Worm (Caenorhabditis elegans): ENCODE measurements around the gene W03G1.5.

Gene W03G1.5

DNA sequence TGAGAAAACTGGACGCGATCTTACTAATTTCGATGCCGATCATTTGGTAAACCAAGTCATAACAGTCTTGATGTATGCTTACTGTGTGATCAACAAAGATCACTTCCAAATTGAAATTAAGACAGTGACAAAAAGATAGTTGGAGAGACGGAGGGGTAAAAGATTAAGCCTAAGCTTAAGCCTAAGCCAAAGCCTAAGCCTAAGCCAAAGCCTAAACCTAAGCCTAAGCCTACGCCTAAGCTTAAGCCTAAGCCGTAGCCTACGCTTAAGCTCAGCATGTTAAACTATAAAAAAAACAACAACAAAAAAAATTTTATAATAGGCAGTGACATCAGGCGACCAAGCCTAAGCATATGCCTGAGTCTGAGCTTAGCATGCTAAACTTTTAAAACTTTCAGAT is 9.1 kb downstream of the W03G1.5 start:
- TF ChIP-seq nfya-1 (tag; optimal IDR thresholded peaks at IDR 0.05) (no peak), fax-1 (tag; optimal IDR thresholded peaks at IDR 0.05) (no peak), hlh-15 (tag; optimal IDR thresholded peaks at IDR 0.05) (no peak), ceh-14 (tag; optimal IDR thresholded peaks at IDR 0.05) (no peak), ceh-2 (tag; optimal IDR thresholded peaks at IDR 0.05) (no peak), ceh-19 (GFP tag; optimal IDR thresholded peaks at IDR 0.05) (no peak), dve-1 (tag; optimal IDR thresholded peaks at IDR 0.05) (peak; percentile 30), K02D7.2 (tag; optimal IDR thresholded peaks at IDR 0.05) (no peak)

DNA sequence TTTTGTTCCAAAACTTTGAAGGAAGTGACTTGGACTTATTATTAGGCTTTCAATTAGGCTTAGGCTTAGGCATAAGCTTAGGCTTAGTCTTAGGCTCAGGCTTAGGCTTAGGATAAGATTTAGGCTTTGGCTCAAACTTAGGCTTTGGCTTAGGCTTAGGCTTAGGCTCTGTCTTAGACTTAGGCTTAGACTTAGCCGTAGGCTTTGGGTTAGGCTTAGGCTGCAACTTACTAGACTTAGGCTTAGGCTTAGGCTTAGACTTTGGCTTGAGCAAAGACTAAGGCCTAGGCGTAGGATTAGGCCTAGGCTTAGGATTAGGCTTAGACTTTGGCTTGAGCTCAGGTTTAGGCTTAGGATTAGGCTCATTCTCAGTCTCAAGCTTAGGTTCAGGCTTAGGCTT is 21.5 kb downstream of the W03G1.5 start:
- no peak for TF ChIP-seq hlh-15 (tag; optimal IDR thresholded peaks at IDR 0.05)
- TF ChIP-seq dve-1 (tag; optimal IDR thresholded peaks at IDR 0.05), result peak; percentile 79

- TF ChIP-seq ama-1 (optimal IDR thresholded peaks at IDR 0.05), result no peak
- no peak for TF ChIP-seq mec-3 (tag; optimal IDR thresholded peaks at IDR 0.05; ENCODE audit: borderline replicate concordance)
- TF ChIP-seq ceh-18 (tag; optimal IDR thresholded peaks at IDR 0.05), result no peak
- no peak for TF ChIP-seq K09A11.1 (tag; optimal IDR thresholded peaks at IDR 0.05; ENCODE audit: insufficient read depth)
- no peak for TF ChIP-seq pros-1 (tag; optimal IDR thresholded peaks at IDR 0.05)
- no peak for TF ChIP-seq ztf-16 (tag; optimal IDR thresholded peaks at IDR 0.05)
- no peak for TF ChIP-seq ets-4 (tag; optimal IDR thresholded peaks at IDR 0.05)
- no peak for TF ChIP-seq C38D4.7 (GFP tag; optimal IDR thresholded peaks at IDR 0.05)
- no peak for TF ChIP-seq hlh-15 (tag; optimal IDR thresholded peaks at IDR 0.05)
- TF ChIP-seq pha-4 (tag; optimal IDR thresholded peaks at IDR 0.05), result no peak
- TF ChIP-seq sox-2 (GFP tag; IDR thresholded peaks at IDR 0.05), result no peak
- TF ChIP-seq hlh-8 (tag; optimal IDR thresholded peaks at IDR 0.05), result no peak
- TF ChIP-seq F13H6.1 (tag; optimal IDR thresholded peaks at IDR 0.05), result no peak
Observed at ce11 chrIV:484004-484403, 22.3 kb downstream of the W03G1.5 start.

DNA sequence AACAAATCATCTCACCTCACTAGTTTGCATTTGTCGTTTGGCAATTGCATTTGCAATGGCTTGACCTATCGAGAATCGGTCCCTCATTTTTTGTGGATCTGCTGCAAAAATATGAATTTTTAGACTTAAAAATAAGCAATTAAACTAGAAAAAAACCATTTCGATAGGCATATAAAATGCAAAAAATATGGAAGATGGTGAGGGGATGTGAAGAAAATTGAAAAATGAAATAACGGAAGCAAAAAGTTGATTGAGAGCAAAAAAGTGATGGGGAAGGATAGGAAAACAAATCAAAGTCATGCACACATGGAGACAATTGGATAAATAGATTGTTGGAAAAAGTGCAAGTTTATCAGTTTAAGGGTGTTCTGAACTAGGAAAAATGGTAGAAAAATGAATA is 25.2 kb downstream of the W03G1.5 start, which contains the start of gene npr-37:
Gene npr-37 (minus strand): TSS at position 101 of the 400 bp plus-strand sequence.
- no peak for TF ChIP-seq pha-2 (tag; optimal IDR thresholded peaks at IDR 0.05)
- TF ChIP-seq ceh-19 (GFP tag; optimal IDR thresholded peaks at IDR 0.05), result no peak
- no peak for TF ChIP-seq tbx-2 (tag; optimal IDR thresholded peaks at IDR 0.05)
- TF ChIP-seq madf-2 (tag; optimal IDR thresholded peaks at IDR 0.05), result no peak
- TF ChIP-seq lin-11 (tag; optimal IDR thresholded peaks at IDR 0.05), result no peak
- TF ChIP-seq rnt-1 (tag; optimal IDR thresholded peaks at IDR 0.05), result no peak
- no peak for TF ChIP-seq fax-1 (tag; optimal IDR thresholded peaks at IDR 0.05)
- TF ChIP-seq sox-2 (GFP tag; IDR thresholded peaks at IDR 0.05), result no peak
- TF ChIP-seq ceh-14 (tag; optimal IDR thresholded peaks at IDR 0.05), result no peak
- no peak for TF ChIP-seq ceh-2 (tag; optimal IDR thresholded peaks at IDR 0.05)

DNA sequence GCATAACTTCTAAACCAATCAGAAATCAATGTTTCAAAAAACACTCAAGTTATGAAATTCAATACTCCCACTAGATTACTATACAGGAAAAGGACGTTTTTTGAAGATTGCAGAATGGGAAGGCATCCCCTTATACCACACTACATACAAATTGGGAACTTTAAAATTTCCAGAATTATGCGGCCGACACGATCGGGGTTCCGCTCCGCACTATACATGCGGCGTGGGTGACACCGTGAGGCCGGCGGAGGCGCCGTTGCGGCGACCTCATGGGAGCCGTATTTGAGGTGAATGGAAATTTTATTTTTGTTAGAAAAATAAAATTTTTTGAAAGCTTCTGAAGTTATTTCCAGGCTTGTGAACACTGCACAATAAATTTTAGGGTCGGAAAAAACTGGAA is 38.0 kb downstream of the W03G1.5 start:
- TF ChIP-seq fkh-6 (tag; optimal IDR thresholded peaks at IDR 0.05) (no peak), unc-55 (GFP tag; optimal IDR thresholded peaks at IDR 0.05) (no peak), fkh-10 (GFP tag; optimal IDR thresholded peaks at IDR 0.05) (no peak), unc-3 (GFP tag; conservative IDR thresholded peaks at IDR 0.05) (no peak), unc-3 (tag; optimal IDR thresholded peaks at IDR 0.05) (no peak), T23F11.4 (GFP tag; optimal IDR thresholded peaks at IDR 0.05) (no peak), tbx-7 (tag; optimal IDR thresholded peaks at IDR 0.05) (no peak), K09A11.1 (tag; optimal IDR thresholded peaks at IDR 0.05; ENCODE audit: insufficient read depth) (no peak), ceh-19 (GFP tag; optimal IDR thresholded peaks at IDR 0.05) (no peak), syd-9 (tag; optimal IDR thresholded peaks at IDR 0.05) (no peak), madf-2 (tag; optimal IDR thresholded peaks at IDR 0.05) (no peak), lin-11 (tag; optimal IDR thresholded peaks at IDR 0.05) (no peak), nhr-11 (tag; optimal IDR thresholded peaks at IDR 0.05) (no peak), ceh-9 (tag; optimal IDR thresholded peaks at IDR 0.05) (no peak), ceh-31 (tag; optimal IDR thresholded peaks at IDR 0.05) (no peak), npax-4 (tag; optimal IDR thresholded peaks at IDR 0.05) (no peak), hlh-13 (GFP tag; optimal IDR thresholded peaks at IDR 0.05) (no peak), dve-1 (tag; optimal IDR thresholded peaks at IDR 0.05) (no peak), gmeb-2 (tag; optimal IDR thresholded peaks at IDR 0.05) (no peak)
